Worm (Caenorhabditis elegans) whole organism, early embryonic: ENCODE data around the gene shw-3.

Experiments
- B0310.2 ChIP-seq: sonication (generic microtip); optimal IDR thresholded peaks from 2 replicates; lab custom pipeline; 2016; ENCODE audit warnings: mild to moderate bottlenecking, missing genetic modification characterization, missing compliant biosample characterization
- F13C5.2 ChIP-seq: sonication (generic microtip); optimal IDR thresholded peaks from 2 replicates; lab custom pipeline; 2017; ENCODE audit warnings: mild to moderate bottlenecking, missing genetic modification characterization, inconsistent platforms, missing compliant biosample characterization
- ama-1 ChIP-seq: fragments of 150-350 bp; optimal IDR thresholded peaks from 2 replicates; lab custom pipeline; 2014
- flt-1 ChIP-seq: fragments of 200-800 bp; sonication (Bioruptor generic); IDR thresholded peaks from 2 replicates; pipeline ENCODE4 v1.3.6; 2022; ENCODE audit warnings: missing genetic modification characterization, missing compliant biosample characterization
- hmbx-1 ChIP-seq: sonication (generic microtip); optimal IDR thresholded peaks from 2 replicates; lab custom pipeline; 2016; ENCODE audit warnings: mild to moderate bottlenecking, missing genetic modification characterization, missing compliant biosample characterization
- hmg-4 ChIP-seq: fragments of 200-800 bp; sonication (Bioruptor generic); optimal IDR thresholded peaks from 2 replicates; lab custom pipeline; 2018; ENCODE audit warnings: mild to moderate bottlenecking, missing genetic modification characterization, missing compliant biosample characterization
- hnd-1 ChIP-seq: sonication (generic microtip); optimal IDR thresholded peaks from 2 replicates; lab custom pipeline; 2016; ENCODE audit warnings: missing genetic modification characterization, missing compliant biosample characterization
- scrt-1 ChIP-seq: fragments of 200-800 bp; sonication (Bioruptor generic); IDR thresholded peaks from 2 replicates; pipeline ENCODE4 v1.3.6; 2022; ENCODE audit warnings: missing genetic modification characterization, missing compliant biosample characterization
- sea-1 ChIP-seq: fragments of 200-800 bp; sonication (Bioruptor generic); conservative IDR thresholded peaks from 2 replicates; pipeline ENCODE4 v1.3.6; 2022; ENCODE audit warnings: missing genetic modification characterization, missing compliant biosample characterization
- tbx-11 ChIP-seq: fragments of 200-800 bp; sonication (Bioruptor generic); IDR thresholded peaks from 2 replicates; pipeline ENCODE4 v1.3.6; 2022; ENCODE audit warnings: missing genetic modification characterization, missing compliant biosample characterization

DNA sequence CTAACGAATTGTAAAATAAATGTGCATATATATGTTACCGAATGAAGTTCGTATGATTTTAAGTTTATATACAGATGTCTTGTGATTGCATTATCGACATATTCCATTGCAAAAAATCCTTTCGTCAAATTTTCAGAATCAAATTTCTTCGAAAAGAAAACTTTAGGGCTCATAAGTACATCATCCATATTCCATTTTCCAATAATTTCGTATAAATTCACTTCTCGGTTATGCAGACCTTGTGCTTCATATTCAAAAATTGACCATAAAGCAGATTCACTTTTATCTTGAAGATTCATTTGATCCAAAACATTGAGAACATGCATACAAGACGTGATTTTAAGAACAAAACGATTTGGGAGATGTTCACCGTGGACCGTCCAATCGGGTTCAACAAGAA, 43.6 kb downstream of the shw-3 start:
- TF ChIP-seq scrt-1 (GFP tag; lab: Robert Waterston, UW) (no peak), F13C5.2 (tag; lab: Kevin White, UChicago) (no peak), B0310.2 (tag; lab: Kevin White, UChicago) (no peak), flt-1 (GFP tag; lab: Robert Waterston, UW) (no peak), tbx-11 (GFP tag; lab: Robert Waterston, UW) (no peak), ama-1 (no peak), sea-1 (GFP tag; lab: Robert Waterston, UW) (no peak), hmg-4 (GFP tag; lab: Kevin White, UChicago) (no peak), hmbx-1 (tag; lab: Kevin White, UChicago) (no peak), hnd-1 (no peak)
